Fruit fly (Drosophila melanogaster): ENCODE measurements around the gene CG43185.
A peak's percentile ranks its signal among the peaks of the same experiment; 100 is the strongest.

The CG43185 gene

dm6 chr2L:5879363-5879934 is 5.2 kb upstream of the CG43185 start, which contains the start of gene rau (continued):
- TF ChIP-seq CG3838 (GFP tag; optimal IDR thresholded peaks at IDR 0.05), result no peak
- TF ChIP-seq CG1603 (tag; optimal IDR thresholded peaks at IDR 0.05), result peak; percentile 34
- peak; percentile 38 for TF ChIP-seq lbe (GFP tag; optimal IDR thresholded peaks at IDR 0.05)
- TF ChIP-seq H15 (GFP tag; IDR thresholded peaks at IDR 0.05), result no peak
- peak; percentile 84 for TF ChIP-seq CG18599 (GFP tag; optimal IDR thresholded peaks at IDR 0.05)
- peak; percentile 67; the same call in 2 of the 3 replicates for TF ChIP-seq ken (GFP tag; IDR thresholded peaks at IDR 0.05)
- no peak for TF ChIP-seq CG7271 (tag; optimal IDR thresholded peaks at IDR 0.05)
- peak; percentile 31 for TF ChIP-seq CG30020 (tag; optimal IDR thresholded peaks at IDR 0.05)
- TF ChIP-seq CG8478 (optimal IDR thresholded peaks at IDR 0.05), result no peak
- peak; percentile 78 for TF ChIP-seq Vsx1 (GFP tag; optimal IDR thresholded peaks at IDR 0.05)
- TF ChIP-seq tx (GFP tag; optimal IDR thresholded peaks at IDR 0.05), result no peak
- TF ChIP-seq CG8290 (GFP tag; optimal IDR thresholded peaks at IDR 0.05), result peak; percentile 63
- peak in 1 of 2 experiments; percentile 50 for TF ChIP-seq CG8290 (tag; optimal IDR thresholded peaks at IDR 0.05)
- TF ChIP-seq croc (GFP tag; conservative IDR thresholded peaks at IDR 0.05), result peak; percentile 61
- TF ChIP-seq tin (GFP tag; optimal IDR thresholded peaks at IDR 0.05), result peak; percentile 56
- TF ChIP-seq CG11247 (GFP tag; IDR thresholded peaks at IDR 0.05), result peak; percentile 16; the same call in 1 of the 2 replicates
- no peak for TF ChIP-seq disco-r (GFP tag; optimal IDR thresholded peaks at IDR 0.05)
- TF ChIP-seq CG11695 (GFP tag; IDR thresholded peaks at IDR 0.05), result peak; percentile 66; the same call in 2 of the 3 replicates
- TF ChIP-seq schlank (tag; optimal IDR thresholded peaks at IDR 0.05), result peak; percentile 3
- TF ChIP-seq Dll (GFP tag; IDR thresholded peaks at IDR 0.05; ENCODE audit: partially characterized antibody), result peak; percentile 28; the same call in 1 of the 4 replicates
- 0 out of 2 replicates have a peak, but pooled peaks have one; percentile 6 for TF ChIP-seq ranshi (GFP tag; IDR thresholded peaks at IDR 0.05)
- peak; percentile 4 for TF ChIP-seq shn (GFP tag; optimal IDR thresholded peaks at IDR 0.05)
- TF ChIP-seq CG3281 (GFP tag; optimal IDR thresholded peaks at IDR 0.05), result peak; percentile 76
- TF ChIP-seq CG10321 (GFP tag; IDR thresholded peaks at IDR 0.05), result no peak
- peak; percentile 31 for TF ChIP-seq CG11398 (GFP tag; optimal IDR thresholded peaks at IDR 0.05)
- peak; percentile 12 for TF ChIP-seq HmgD (GFP tag; optimal IDR thresholded peaks at IDR 0.05)
- peak; percentile 40 for TF ChIP-seq Camta (GFP tag; optimal IDR thresholded peaks at IDR 0.05)
- TF ChIP-seq CG8089 (GFP tag; optimal IDR thresholded peaks at IDR 0.05), result peak; percentile 37
- TF ChIP-seq CG4424 (GFP tag; optimal IDR thresholded peaks at IDR 0.05), result peak; percentile 75
- peak; percentile 34; the same call in 1 of the 2 replicates for TF ChIP-seq CG31224 (GFP tag; IDR thresholded peaks at IDR 0.05)
- TF ChIP-seq lab (GFP tag; optimal IDR thresholded peaks at IDR 0.05), result peak; percentile 80
- TF ChIP-seq CG12236 (GFP tag; optimal IDR thresholded peaks at IDR 0.05), result peak; percentile 47
- TF ChIP-seq HLHmδ (GFP tag; optimal IDR thresholded peaks at IDR 0.05), result peak; percentile 82
- peak; percentile 40 for TF ChIP-seq Lhr (GFP tag; optimal IDR thresholded peaks at IDR 0.05)
- peak in 1 of 2 experiments; percentile 88 for TF ChIP-seq insv (GFP tag; optimal IDR thresholded peaks at IDR 0.05)
- TF ChIP-seq NFAT (GFP tag; IDR thresholded peaks at IDR 0.05), result peak; percentile 57
- peak; percentile 42 for TF ChIP-seq fd3F (GFP tag; optimal IDR thresholded peaks at IDR 0.05)
- peak; percentile 74 for TF ChIP-seq CG17359 (tag; optimal IDR thresholded peaks at IDR 0.05)
- 0 out of 3 replicates have a peak, but pooled peaks have one; percentile 40 for TF ChIP-seq CG7963 (GFP tag; IDR thresholded peaks at IDR 0.05; ENCODE audit: partially characterized antibody)
- peak; percentile 39 for TF ChIP-seq CG8359 (GFP tag; optimal IDR thresholded peaks at IDR 0.05; ENCODE audit: borderline replicate concordance)
- peak; percentile 68 for TF ChIP-seq CG15011 (GFP tag; optimal IDR thresholded peaks at IDR 0.05)
- peak; percentile 74 for TF ChIP-seq fd96Cb (tag; optimal IDR thresholded peaks at IDR 0.05)
- TF ChIP-seq oc (tag; optimal IDR thresholded peaks at IDR 0.05), result peak; percentile 66
- peak; percentile 44; the same call in 1 of the 3 replicates for TF ChIP-seq Mrtf (GFP tag; IDR thresholded peaks at IDR 0.05)
- no peak for TF ChIP-seq Lpt (GFP tag; optimal IDR thresholded peaks at IDR 0.05)
- peak; percentile 35 for TF ChIP-seq CHES-1-like (GFP tag; optimal IDR thresholded peaks at IDR 0.05)
- TF ChIP-seq sqz (GFP tag; optimal IDR thresholded peaks at IDR 0.05), result peak; percentile 70
- peak; percentile 57 for TF ChIP-seq Hsf (GFP tag; optimal IDR thresholded peaks at IDR 0.05)
- TF ChIP-seq Gsc (GFP tag; IDR thresholded peaks at IDR 0.05), result no peak
- no peak for TF ChIP-seq ash1 (GFP tag; optimal IDR thresholded peaks at IDR 0.05)

Measured in whole organism, embryonic.